Fruit fly (Drosophila melanogaster) S2 (cell line): ENCODE data around the gene drpr.

ENCODE experiments used
- CG8478 ChIP-seq: fragments of >200 bp; optimal IDR thresholded peaks from 2 replicates; lab custom pipeline; 2018
- CTCF ChIP-seq, 2 experiments: fragments of >200 bp; optimal IDR thresholded peaks; 2 replicates each; lab custom pipeline; 2018

DNA sequence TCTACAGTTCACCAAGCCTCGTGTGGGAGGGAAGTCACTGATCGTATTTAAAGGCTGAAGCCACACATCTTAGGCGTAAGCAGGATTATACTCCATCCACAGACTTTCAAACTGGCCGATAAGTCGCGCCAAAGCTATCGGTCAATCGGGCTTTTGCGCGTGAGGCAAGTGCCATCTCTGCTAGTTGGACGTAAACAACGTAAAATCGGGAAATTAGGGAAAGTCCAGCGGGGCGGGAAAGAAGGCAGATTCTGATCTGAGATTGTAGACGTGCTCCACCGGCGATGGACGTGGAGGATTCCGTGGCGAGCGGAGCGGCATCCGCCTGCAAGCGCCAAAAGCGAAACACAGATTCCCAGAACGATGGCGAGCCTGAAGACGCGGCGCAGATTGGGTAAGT lies 25.2 kb upstream of the drpr start, which contains the start of gene CG8001:
- TF ChIP-seq CG8478 (lab: Kevin White, UChicago): no peak
- no peak for TF ChIP-seq CTCF (optimal IDR thresholded peaks at IDR 0.05; lab: Kevin White, UChicago)
